Worm (Caenorhabditis elegans) whole organism, mixed stage, embryonic: ENCODE data around the gene Y38H6C.25.
A peak's percentile ranks its signal among the peaks of the same experiment; 100 is the strongest.

Source experiments
- M03D4.4 ChIP-seq: sonication (generic microtip); optimal IDR thresholded peaks from 2 replicates; lab custom pipeline; 2017; ENCODE audit warnings: mild to moderate bottlenecking, missing genetic modification characterization, missing compliant biosample characterization
- bed-3 ChIP-seq: fragments of 200-800 bp; sonication (Bioruptor generic); optimal IDR thresholded peaks from 3 replicates; lab custom pipeline; 2018; ENCODE audit warnings: mild to moderate bottlenecking, missing genetic modification characterization, moderate library complexity, missing compliant biosample characterization
- blmp-1 ChIP-seq: fragments of 150-350 bp; optimal IDR thresholded peaks from 2 replicates; lab custom pipeline; 2014; ENCODE audit warnings: missing biosample characterization, missing genetic modification characterization
- ceh-39 ChIP-seq: fragments of 150-350 bp; optimal IDR thresholded peaks from 2 replicates; lab custom pipeline; 2014; ENCODE audit warnings: missing biosample characterization, missing genetic modification characterization
- ceh-43 ChIP-seq: fragments of 200-800 bp; sonication (Bioruptor generic); optimal IDR thresholded peaks from 2 replicates; lab custom pipeline; 2018; ENCODE audit warnings: mild to moderate bottlenecking, missing genetic modification characterization, moderate library complexity, missing compliant biosample characterization
- ceh-83 ChIP-seq: fragments of 200-800 bp; sonication (Bioruptor generic); optimal IDR thresholded peaks from 2 replicates; lab custom pipeline; 2018; ENCODE audit warnings: mild to moderate bottlenecking, missing genetic modification characterization, missing compliant biosample characterization
- ces-1 ChIP-seq: fragments of 150-350 bp; optimal IDR thresholded peaks from 2 replicates; lab custom pipeline; 2014; ENCODE audit warnings: missing biosample characterization, missing genetic modification reagents, missing genetic modification characterization
- cnd-1 ChIP-seq: fragments of 200-800 bp; sonication (Bioruptor generic); optimal IDR thresholded peaks from 2 replicates; lab custom pipeline; 2018; ENCODE audit warnings: mild to moderate bottlenecking, missing genetic modification characterization, missing compliant biosample characterization
- elt-1 ChIP-seq: sonication (generic microtip); optimal IDR thresholded peaks from 2 replicates; lab custom pipeline; 2017; ENCODE audit warnings: missing genetic modification characterization, mild to moderate bottlenecking, missing compliant biosample characterization, antibody characterized with exemption, moderate library complexity, borderline replicate concordance; ENCODE audit not compliant: insufficient read depth
- elt-3 ChIP-seq: fragments of 150-350 bp; optimal IDR thresholded peaks from 2 replicates; lab custom pipeline; 2014; ENCODE audit warnings: missing biosample characterization, missing genetic modification characterization
- flh-1 ChIP-seq: fragments of 200-800 bp; sonication (Bioruptor generic); optimal IDR thresholded peaks from 2 replicates; lab custom pipeline; 2018; ENCODE audit warnings: mild to moderate bottlenecking, missing genetic modification characterization, moderate library complexity, missing compliant biosample characterization
- hlh-1 ChIP-seq: fragments of 150-350 bp; optimal IDR thresholded peaks from 2 replicates; lab custom pipeline; 2014; ENCODE audit warnings: missing biosample characterization, missing genetic modification reagents, missing genetic modification characterization
- lin-13 ChIP-seq: fragments of 150-350 bp; optimal IDR thresholded peaks from 2 replicates; lab custom pipeline; 2014; ENCODE audit warnings: missing biosample characterization, missing genetic modification characterization
- lin-32 ChIP-seq: fragments of 200-800 bp; sonication (Bioruptor generic); optimal IDR thresholded peaks from 2 replicates; lab custom pipeline; 2018; ENCODE audit warnings: mild to moderate bottlenecking, missing genetic modification characterization, missing compliant biosample characterization
- lsy-2 ChIP-seq: fragments of 150-350 bp; optimal IDR thresholded peaks from 2 replicates; lab custom pipeline; 2014; ENCODE audit warnings: missing biosample characterization, missing genetic modification characterization
- mab-5 ChIP-seq: fragments of 150-350 bp; optimal IDR thresholded peaks from 2 replicates; lab custom pipeline; 2014; ENCODE audit warnings: missing biosample characterization, missing genetic modification characterization
- mep-1 ChIP-seq: fragments of 150-350 bp; optimal IDR thresholded peaks from 2 replicates; lab custom pipeline; 2017; ENCODE audit warnings: missing biosample characterization, missing genetic modification reagents, missing genetic modification characterization, inconsistent platforms
- mls-2 ChIP-seq: sonication (generic microtip); optimal IDR thresholded peaks from 2 replicates; lab custom pipeline; 2016; ENCODE audit warnings: mild to moderate bottlenecking, missing genetic modification characterization, moderate library complexity, missing compliant biosample characterization
- nhr-12 ChIP-seq: fragments of 150-350 bp; optimal IDR thresholded peaks from 2 replicates; lab custom pipeline; 2014; ENCODE audit warnings: missing biosample characterization, missing genetic modification characterization
- nhr-2 ChIP-seq: fragments of 150-350 bp; optimal IDR thresholded peaks from 2 replicates; lab custom pipeline; 2014; ENCODE audit warnings: missing biosample characterization, missing genetic modification characterization
- nhr-237 ChIP-seq: fragments of 150-350 bp; optimal IDR thresholded peaks from 2 replicates; lab custom pipeline; 2014; ENCODE audit warnings: missing biosample characterization, missing genetic modification characterization
- nhr-28 ChIP-seq: fragments of 150-350 bp; optimal IDR thresholded peaks from 2 replicates; lab custom pipeline; 2014; ENCODE audit warnings: missing biosample characterization, missing genetic modification characterization
- nhr-76 ChIP-seq: sonication (generic microtip); optimal IDR thresholded peaks from 2 replicates; lab custom pipeline; 2017; ENCODE audit warnings: missing biosample characterization, missing genetic modification characterization
- pha-4 ChIP-seq: fragments of 150-350 bp; optimal IDR thresholded peaks from 2 replicates; lab custom pipeline; 2018; ENCODE audit warnings: missing biosample characterization, missing genetic modification reagents, missing genetic modification characterization
- sem-2 ChIP-seq: fragments of 200-800 bp; sonication (Bioruptor generic); optimal IDR thresholded peaks from 2 replicates; lab custom pipeline; 2018; ENCODE audit warnings: mild to moderate bottlenecking, missing genetic modification characterization, missing compliant biosample characterization
- snpc-4 ChIP-seq: fragments of 150-350 bp; optimal IDR thresholded peaks from 2 replicates; lab custom pipeline; 2014; ENCODE audit warnings: missing biosample characterization, missing genetic modification characterization
- sptf-1 ChIP-seq: sonication (generic microtip); optimal IDR thresholded peaks from 2 replicates; lab custom pipeline; 2017; ENCODE audit warnings: mild to moderate bottlenecking, missing genetic modification characterization, moderate library complexity, missing compliant biosample characterization
- unc-120 ChIP-seq: sonication (generic microtip); optimal IDR thresholded peaks from 2 replicates; lab custom pipeline; 2017; ENCODE audit warnings: missing genetic modification characterization, missing compliant biosample characterization; ENCODE audit not compliant: poor library complexity, severe bottlenecking
- unc-62 ChIP-seq: fragments of 150-350 bp; optimal IDR thresholded peaks from 2 replicates; lab custom pipeline; 2014; ENCODE audit warnings: missing biosample characterization, missing genetic modification reagents, missing genetic modification characterization
- zip-8 ChIP-seq: fragments of 150-350 bp; optimal IDR thresholded peaks from 2 replicates; lab custom pipeline; 2014; ENCODE audit warnings: missing biosample characterization, missing genetic modification characterization
- ztf-11 ChIP-seq: fragments of 150-350 bp; optimal IDR thresholded peaks from 2 replicates; lab custom pipeline; 2014; ENCODE audit warnings: missing biosample characterization, missing genetic modification characterization

Y38H6C.25 gene

ce11 chrV:20517005-20517404 is 2.0 kb upstream of the Y38H6C.25 start:
- no peak for TF ChIP-seq nhr-2 (tag; lab: Kevin White, UChicago)
- no peak for TF ChIP-seq nhr-12
- no peak for TF ChIP-seq unc-120 (tag; lab: Kevin White, UChicago)
- no peak for TF ChIP-seq nhr-237 (tag; lab: Kevin White, UChicago)
- TF ChIP-seq mls-2 (tag; lab: Kevin White, UChicago): no peak
- no peak for TF ChIP-seq blmp-1 (tag; lab: Kevin White, UChicago)
- no peak for TF ChIP-seq snpc-4 (tag; lab: Kevin White, UChicago)
- TF ChIP-seq lin-32 (GFP tag; lab: Kevin White, UChicago): no peak
- TF ChIP-seq unc-62 (GFP tag; lab: Kevin White, UChicago): no peak
- no peak for TF ChIP-seq elt-3 (tag; lab: Kevin White, UChicago)
- TF ChIP-seq ztf-11 (tag; lab: Kevin White, UChicago): no peak
- TF ChIP-seq zip-8: no peak

- TF ChIP-seq M03D4.4 (tag; lab: Kevin White, UChicago) (no peak), blmp-1 (tag; lab: Kevin White, UChicago) (no peak), zip-8 (no peak), ceh-43 (GFP tag; lab: Kevin White, UChicago) (no peak), sptf-1 (tag; lab: Kevin White, UChicago) (no peak), hlh-1 (tag; lab: Kevin White, UChicago) (no peak), elt-1 (tag; lab: Kevin White, UChicago) (no peak), cnd-1 (tag; lab: Kevin White, UChicago) (no peak), sem-2 (no peak), nhr-2 (tag; lab: Kevin White, UChicago) (no peak), ztf-11 (tag; lab: Kevin White, UChicago) (no peak), bed-3 (GFP tag; lab: Kevin White, UChicago) (no peak), pha-4 (tag; lab: Kevin White, UChicago) (no peak), mls-2 (tag; lab: Kevin White, UChicago) (no peak), flh-1 (GFP tag; lab: Kevin White, UChicago) (no peak), elt-3 (tag; lab: Kevin White, UChicago) (no peak), lin-32 (GFP tag; lab: Kevin White, UChicago) (no peak), ceh-83 (GFP tag; lab: Kevin White, UChicago) (no peak)
Measured at ce11 chrV:20522219-20522618, 3.2 kb downstream of the Y38H6C.25 start, which contains the start of the genes Y38H6C.9 and fbxa-150. Gene Y38H6C.9, minus strand, starts transcription at chrV:20522270. Gene fbxa-150, plus strand, starts transcription at chrV:20522598.

- no peak for TF ChIP-seq M03D4.4 (tag; lab: Kevin White, UChicago)
- TF ChIP-seq ceh-43 (GFP tag; lab: Kevin White, UChicago): no peak
Measured at ce11 chrV:20525816-20526459, 6.9 kb downstream of the Y38H6C.25 start, which contains the start of the genes srh-166 and Y38H6C.24. Gene srh-166, minus strand, starts transcription at chrV:20525866. Gene Y38H6C.24, plus strand, starts transcription at chrV:20526435.

- TF ChIP-seq lin-13 (tag; lab: Kevin White, UChicago) (no peak), ceh-43 (GFP tag; lab: Kevin White, UChicago) (no peak), lsy-2 (tag; lab: Kevin White, UChicago) (no peak)
Measured at ce11 chrV:20527493-20527892, 8.5 kb downstream of the Y38H6C.25 start, which contains the start of gene Y38H6C.13. Gene Y38H6C.13, plus strand, starts transcription at chrV:20527793.

ce11 chrV:20534072-20534471 is 15.0 kb downstream of the Y38H6C.25 start, which contains the start of gene famh-161:
Gene famh-161, minus strand, starts transcription at chrV:20534172.
- TF ChIP-seq ceh-83 (GFP tag; lab: Kevin White, UChicago) (no peak), nhr-28 (tag; lab: Kevin White, UChicago) (no peak), nhr-12 (no peak), ces-1 (peak; percentile 15), bed-3 (GFP tag; lab: Kevin White, UChicago) (no peak)

- no peak for TF ChIP-seq lin-32 (GFP tag; lab: Kevin White, UChicago)
- TF ChIP-seq nhr-237 (tag; lab: Kevin White, UChicago): no peak
- TF ChIP-seq elt-1 (tag; lab: Kevin White, UChicago): no peak
- no peak for TF ChIP-seq flh-1 (GFP tag; lab: Kevin White, UChicago)
- TF ChIP-seq pha-4 (tag; lab: Kevin White, UChicago): no peak
- no peak for TF ChIP-seq ceh-39 (tag; lab: Kevin White, UChicago)
- TF ChIP-seq mep-1 (tag; lab: Kevin White, UChicago): no peak
- no peak for TF ChIP-seq hlh-1 (tag; lab: Kevin White, UChicago)
- TF ChIP-seq mab-5 (tag; lab: Kevin White, UChicago): no peak
- no peak for TF ChIP-seq nhr-76 (tag; lab: Kevin White, UChicago)
- no peak for TF ChIP-seq bed-3 (GFP tag; lab: Kevin White, UChicago)
- no peak for TF ChIP-seq ztf-11 (tag; lab: Kevin White, UChicago)
Measured at ce11 chrV:20536208-20536607, 17.2 kb downstream of the Y38H6C.25 start, which contains the start of gene Y38H6C.15. Gene Y38H6C.15, minus strand, starts transcription at chrV:20536308.
